Worm (Caenorhabditis elegans) whole organism, L2 larva: Measurements from ENCODE around the gene fzy-1.

Experiments
- R02D3.7 ChIP-seq: fragments of 150-350 bp; optimal IDR thresholded peaks from 2 replicates; lab custom pipeline; 2014; ENCODE audit warnings: missing biosample characterization, missing genetic modification characterization
- ZK546.5 ChIP-seq: sonication (generic microtip); optimal IDR thresholded peaks from 2 replicates; lab custom pipeline; 2017; ENCODE audit warnings: missing biosample characterization, missing genetic modification characterization
- aly-2 ChIP-seq: fragments of 150-350 bp; optimal IDR thresholded peaks from 2 replicates; lab custom pipeline; 2014; ENCODE audit warnings: missing biosample characterization, missing genetic modification characterization
- ama-1 ChIP-seq: fragments of 150-350 bp; optimal IDR thresholded peaks from 2 replicates; lab custom pipeline; 2018; ENCODE audit warnings: inconsistent platforms
- ceh-82 ChIP-seq: fragments of 150-350 bp; optimal IDR thresholded peaks from 2 replicates; lab custom pipeline; 2014; ENCODE audit warnings: missing biosample characterization, missing genetic modification characterization
- egl-27 ChIP-seq: sonication (generic microtip); optimal IDR thresholded peaks from 3 replicates; lab custom pipeline; 2017; ENCODE audit warnings: missing biosample characterization, missing genetic modification reagents, missing genetic modification characterization
- elt-1 ChIP-seq: fragments of 150-350 bp; optimal IDR thresholded peaks from 2 replicates; lab custom pipeline; 2014; ENCODE audit warnings: missing biosample characterization, missing genetic modification characterization
- fos-1 ChIP-seq: fragments of 150-350 bp; optimal IDR thresholded peaks from 2 replicates; lab custom pipeline; 2014; ENCODE audit warnings: missing biosample characterization, missing genetic modification characterization
- mab-5 ChIP-seq: fragments of 150-350 bp; optimal IDR thresholded peaks from 2 replicates; lab custom pipeline; 2014; ENCODE audit warnings: missing biosample characterization, missing genetic modification characterization
- mdl-1 ChIP-seq, 2 experiments: fragments of 150-350 bp in 1 of 2; sonication (generic microtip) in 1 of 2; optimal IDR thresholded peaks; 2 replicates each; lab custom pipeline; 2017; ENCODE audit warnings: missing biosample characterization in 2 of 2, missing genetic modification characterization in 2 of 2
- nhr-25 ChIP-seq: fragments of 150-350 bp; sonication (generic microtip); optimal IDR thresholded peaks from 3 replicates; lab custom pipeline; 2014; ENCODE audit warnings: missing biosample characterization, missing genetic modification characterization
- ztf-11 ChIP-seq: sonication (generic microtip); optimal IDR thresholded peaks from 2 replicates; lab custom pipeline; 2017; ENCODE audit warnings: missing biosample characterization, missing genetic modification characterization
- ztf-4 ChIP-seq: fragments of 150-350 bp; optimal IDR thresholded peaks from 2 replicates; lab custom pipeline; 2014; ENCODE audit warnings: missing biosample characterization, missing genetic modification characterization

DNA sequence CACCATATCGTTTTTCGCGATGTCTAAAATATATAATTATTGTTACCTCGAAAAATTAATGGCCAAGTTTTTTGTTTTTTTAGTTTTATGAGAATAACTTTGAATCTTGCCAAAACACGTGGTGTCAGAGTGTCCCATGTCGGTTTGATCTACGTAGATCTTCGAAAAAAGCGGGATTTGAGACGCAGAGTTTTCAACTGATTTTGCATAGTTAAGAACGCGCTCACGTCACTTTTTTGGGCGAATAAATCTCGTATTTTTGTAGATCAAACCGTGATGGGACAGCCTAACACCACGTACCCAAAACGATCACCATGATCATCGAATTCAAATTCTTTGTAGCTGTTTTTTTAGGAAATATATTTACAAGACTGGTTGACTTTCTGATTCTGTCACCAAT is 3.0 kb upstream of the fzy-1 start:
- no peak for TF ChIP-seq ztf-4
- no peak for TF ChIP-seq ZK546.5 (tag; lab: Kevin White, UChicago)
- TF ChIP-seq egl-27 (tag; lab: Kevin White, UChicago): no peak
- TF ChIP-seq ceh-82 (tag; lab: Kevin White, UChicago): no peak
- TF ChIP-seq ama-1 (lab: Kevin White, UChicago): no peak
- TF ChIP-seq ztf-11: no peak
- TF ChIP-seq nhr-25: no peak
- no peak for TF ChIP-seq mdl-1 (tag; optimal IDR thresholded peaks at IDR 0.05; lab: Kevin White, UChicago)
- TF ChIP-seq aly-2 (tag; lab: Kevin White, UChicago): no peak
- no peak for TF ChIP-seq R02D3.7 (tag; lab: Kevin White, UChicago)
- no peak for TF ChIP-seq mab-5 (tag; lab: Kevin White, UChicago)
- TF ChIP-seq fos-1 (tag; lab: Kevin White, UChicago): no peak
- TF ChIP-seq elt-1: no peak
